Worm (Caenorhabditis elegans) whole organism, young adult: ENCODE measurements around the gene cex-1.

Experiments
- B0035.1 ChIP-seq: sonication (generic microtip); optimal IDR thresholded peaks from 2 replicates; lab custom pipeline; 2016; ENCODE audit warnings: missing genetic modification characterization, mild to moderate bottlenecking, missing compliant biosample characterization, missing genotype, missing genetic modification reagents
- B0336.3 ChIP-seq: fragments of 200-800 bp; sonication (Bioruptor generic); IDR thresholded peaks from 2 replicates; pipeline ENCODE4 v1.3.6; 2022; ENCODE audit warnings: missing genetic modification characterization, missing compliant biosample characterization
- F10E7.11 ChIP-seq: sonication (generic microtip); optimal IDR thresholded peaks from 2 replicates; lab custom pipeline; 2017; ENCODE audit warnings: mild to moderate bottlenecking, missing genetic modification characterization, moderate library complexity, missing compliant biosample characterization
- F49E8.2 ChIP-seq: sonication (generic microtip); optimal IDR thresholded peaks from 3 replicates; lab custom pipeline; 2017; ENCODE audit warnings: missing genetic modification characterization, mild to moderate bottlenecking, missing compliant biosample characterization, antibody characterized with exemption, moderate library complexity; ENCODE audit not compliant: insufficient read depth
- Y67H2A.10 ChIP-seq: fragments of 200-800 bp; sonication (Bioruptor generic); conservative IDR thresholded peaks from 2 replicates; pipeline ENCODE4 v1.3.6; 2022; ENCODE audit warnings: missing genetic modification reagents, missing genetic modification characterization, missing compliant biosample characterization
- Y95B8A.8 ChIP-seq: fragments of 200-800 bp; sonication (Bioruptor generic); IDR thresholded peaks from 2 replicates; pipeline ENCODE4 v1.3.6; 2022; ENCODE audit warnings: missing genetic modification reagents, missing genetic modification characterization, missing compliant biosample characterization
- akir-1 ChIP-seq: fragments of 200-800 bp; sonication (Bioruptor generic); optimal IDR thresholded peaks from 2 replicates; lab custom pipeline; 2018; ENCODE audit warnings: mild to moderate bottlenecking, missing genetic modification characterization, moderate library complexity, missing compliant biosample characterization
- ccch-3 ChIP-seq: fragments of 200-800 bp; sonication (Bioruptor generic); optimal IDR thresholded peaks from 2 replicates; lab custom pipeline; 2018; ENCODE audit warnings: mild to moderate bottlenecking, missing genetic modification characterization, missing compliant biosample characterization
- cebp-2 ChIP-seq: fragments of 200-800 bp; sonication (Bioruptor generic); IDR thresholded peaks from 2 replicates; pipeline ENCODE4 v1.3.6; 2022; ENCODE audit warnings: missing genetic modification characterization, missing compliant biosample characterization
- ceh-40 ChIP-seq: fragments of 200-800 bp; sonication (Bioruptor generic); IDR thresholded peaks from 2 replicates; pipeline ENCODE4 v1.3.6; 2022; ENCODE audit warnings: missing genetic modification characterization, missing compliant biosample characterization
- ceh-58 ChIP-seq: fragments of 200-800 bp; sonication (Bioruptor generic); IDR thresholded peaks from 2 replicates; pipeline ENCODE4 v1.3.6; 2022; ENCODE audit warnings: missing genetic modification characterization, missing compliant biosample characterization
- ceh-79 ChIP-seq: sonication (generic microtip); optimal IDR thresholded peaks from 2 replicates; lab custom pipeline; 2017; ENCODE audit warnings: mild to moderate bottlenecking, missing genetic modification characterization, missing compliant biosample characterization
- dox-1 ChIP-seq: fragments of 200-800 bp; sonication (Bioruptor generic); IDR thresholded peaks from 2 replicates; pipeline ENCODE4 v1.3.6; 2022; ENCODE audit warnings: missing genetic modification reagents, missing genetic modification characterization, missing compliant biosample characterization
- egl-18 ChIP-seq: fragments of 200-800 bp; sonication (Bioruptor generic); IDR thresholded peaks from 2 replicates; pipeline ENCODE4 v1.3.6; 2022; ENCODE audit warnings: missing genetic modification reagents, missing genetic modification characterization, missing compliant biosample characterization
- gei-17 ChIP-seq: fragments of 200-800 bp; sonication (Bioruptor generic); optimal IDR thresholded peaks from 2 replicates; lab custom pipeline; 2018; ENCODE audit warnings: mild to moderate bottlenecking, missing genetic modification characterization, missing compliant biosample characterization
- hlh-12 ChIP-seq: sonication (generic microtip); optimal IDR thresholded peaks from 2 replicates; lab custom pipeline; 2016; ENCODE audit warnings: missing genetic modification characterization, missing compliant biosample characterization
- hrde-1 ChIP-seq: sonication (generic microtip); optimal IDR thresholded peaks from 2 replicates; lab custom pipeline; 2016; ENCODE audit warnings: missing genetic modification characterization, mild to moderate bottlenecking, missing compliant biosample characterization, moderate library complexity, missing genotype, missing genetic modification reagents, borderline replicate concordance
- lag-1 ChIP-seq: fragments of 200-800 bp; sonication (Bioruptor generic); IDR thresholded peaks from 2 replicates; pipeline ENCODE4 v1.3.6; 2022; ENCODE audit warnings: missing genetic modification reagents, missing genetic modification characterization, missing compliant biosample characterization
- let-607 ChIP-seq, 2 experiments: fragments of 200-800 bp in 1 of 2; sonication (Bioruptor generic) in 1 of 2; sonication (generic microtip) in 1 of 2; optimal IDR thresholded peaks; 2 replicates each; lab custom pipeline; 2016 to 2018; ENCODE audit warnings: mild to moderate bottlenecking in 2 of 2, missing compliant biosample characterization in 2 of 2, missing genetic modification characterization in 2 of 2, moderate library complexity in 2 of 2, missing genotype in 1 of 2
- lin-54 ChIP-seq: fragments of 200-800 bp; sonication (Bioruptor generic); optimal IDR thresholded peaks from 2 replicates; lab custom pipeline; 2018; ENCODE audit warnings: mild to moderate bottlenecking, missing genetic modification characterization, missing compliant biosample characterization
- madf-10 ChIP-seq: sonication (generic microtip); optimal IDR thresholded peaks from 2 replicates; lab custom pipeline; 2016; ENCODE audit warnings: mild to moderate bottlenecking, missing genetic modification characterization, missing compliant biosample characterization
- madf-8 ChIP-seq: fragments of 200-800 bp; sonication (Bioruptor generic); conservative IDR thresholded peaks from 2 replicates; pipeline ENCODE4 v1.3.6; 2022; ENCODE audit warnings: missing genetic modification reagents, missing genetic modification characterization, missing compliant biosample characterization
- mcd-1 ChIP-seq: fragments of 200-800 bp; sonication (Bioruptor generic); IDR thresholded peaks from 2 replicates; pipeline ENCODE4 v1.3.6; 2022; ENCODE audit warnings: missing genetic modification reagents, missing genetic modification characterization, missing compliant biosample characterization
- mel-28 ChIP-seq: sonication (generic microtip); optimal IDR thresholded peaks from 2 replicates; lab custom pipeline; 2016; ENCODE audit warnings: borderline replicate concordance, mild to moderate bottlenecking, missing genetic modification characterization, missing compliant biosample characterization
- mes-4 ChIP-seq: sonication (generic microtip); optimal IDR thresholded peaks from 2 replicates; lab custom pipeline; 2016; ENCODE audit warnings: missing genotype, missing genetic modification characterization, missing compliant biosample characterization
- mxl-1 ChIP-seq: sonication (generic microtip); optimal IDR thresholded peaks from 2 replicates; lab custom pipeline; 2016; ENCODE audit warnings: missing genetic modification characterization, missing compliant biosample characterization
- nfya-1 ChIP-seq: sonication (generic microtip); optimal IDR thresholded peaks from 2 replicates; lab custom pipeline; 2017; ENCODE audit warnings: antibody characterized with exemption, missing compliant biosample characterization, missing genetic modification characterization, borderline replicate concordance; ENCODE audit not compliant: insufficient read depth
- nfya-2 ChIP-seq: fragments of 200-800 bp; sonication (Bioruptor generic); IDR thresholded peaks from 2 replicates; pipeline ENCODE4 v1.3.6; 2022; ENCODE audit warnings: missing genetic modification reagents, missing genetic modification characterization, missing compliant biosample characterization
- nfyb-1 ChIP-seq: fragments of 200-800 bp; sonication (Bioruptor generic); IDR thresholded peaks from 2 replicates; pipeline ENCODE4 v1.3.6; 2022; ENCODE audit warnings: missing genetic modification reagents, missing genetic modification characterization, missing compliant biosample characterization
- nhr-179 ChIP-seq: sonication (generic microtip); optimal IDR thresholded peaks from 2 replicates; lab custom pipeline; 2016; ENCODE audit warnings: mild to moderate bottlenecking, missing genetic modification characterization, missing compliant biosample characterization
- nhr-27 ChIP-seq: fragments of 200-800 bp; sonication (Bioruptor generic); optimal IDR thresholded peaks from 2 replicates; lab custom pipeline; 2018; ENCODE audit warnings: mild to moderate bottlenecking, missing genetic modification characterization, moderate library complexity, missing compliant biosample characterization
- rpc-1 ChIP-seq, 2 experiments: fragments of 150-350 bp in 1 of 2; sonication (generic microtip) in 1 of 2; optimal IDR thresholded peaks; 2 replicates each; lab custom pipeline; 2014 to 2018; ENCODE audit warnings: missing biosample characterization in 1 of 2, missing genetic modification characterization in 1 of 2, missing genetic modification reagents in 1 of 2, missing genotype in 1 of 2
- snpc-1.3 ChIP-seq: sonication (generic microtip); optimal IDR thresholded peaks from 2 replicates; lab custom pipeline; 2017; ENCODE audit warnings: missing genetic modification characterization, mild to moderate bottlenecking, missing compliant biosample characterization, antibody characterized with exemption, moderate library complexity, missing genotype, missing genetic modification reagents; ENCODE audit not compliant: insufficient read depth
- snpc-3.4 ChIP-seq: sonication (generic microtip); optimal IDR thresholded peaks from 2 replicates; lab custom pipeline; 2017; ENCODE audit warnings: missing genetic modification characterization, mild to moderate bottlenecking, missing compliant biosample characterization, antibody characterized with exemption, moderate library complexity, missing genotype, missing genetic modification reagents
- snpc-4 ChIP-seq, 5 experiments: fragments of 150-350 bp in 1 of 5; sonication (generic microtip) in 4 of 5; optimal IDR thresholded peaks; 2 replicates each; lab custom pipeline; 2014 to 2018; ENCODE audit warnings: missing genetic modification characterization in 5 of 5, missing biosample characterization in 3 of 5, antibody characterized with exemption in 2 of 5, mild to moderate bottlenecking in 2 of 5, missing compliant biosample characterization in 2 of 5, missing genotype in 2 of 5, moderate library complexity in 2 of 5, missing genetic modification reagents in 1 of 5
- tbp1 ChIP-seq: fragments of 200-800 bp; sonication (Bioruptor generic); optimal IDR thresholded peaks from 2 replicates; lab custom pipeline; 2018; ENCODE audit warnings: mild to moderate bottlenecking, missing genetic modification characterization, missing compliant biosample characterization
- tbx-9 ChIP-seq: sonication (generic microtip); optimal IDR thresholded peaks from 2 replicates; lab custom pipeline; 2016; ENCODE audit warnings: borderline replicate concordance, missing genetic modification characterization, inconsistent platforms, missing compliant biosample characterization
- tlf-1 ChIP-seq: fragments of 200-800 bp; sonication (Bioruptor generic); optimal IDR thresholded peaks from 2 replicates; lab custom pipeline; 2018; ENCODE audit warnings: mild to moderate bottlenecking, missing genetic modification characterization, missing compliant biosample characterization
- unc-130 ChIP-seq: sonication (generic microtip); optimal IDR thresholded peaks from 2 replicates; lab custom pipeline; 2016; ENCODE audit warnings: missing genetic modification reagents, missing genetic modification characterization, missing compliant biosample characterization
- ztf-18 ChIP-seq: sonication (generic microtip); optimal IDR thresholded peaks from 2 replicates; lab custom pipeline; 2016; ENCODE audit warnings: missing genotype, mild to moderate bottlenecking, missing genetic modification characterization, missing compliant biosample characterization
- ztf-22 ChIP-seq: fragments of 200-800 bp; sonication (Bioruptor generic); optimal IDR thresholded peaks from 2 replicates; lab custom pipeline; 2018; ENCODE audit warnings: mild to moderate bottlenecking, missing genetic modification characterization, moderate library complexity, missing compliant biosample characterization
- ztf-25 ChIP-seq: fragments of 200-800 bp; sonication (Bioruptor generic); IDR thresholded peaks from 2 replicates; pipeline ENCODE4 v1.3.6; 2022; ENCODE audit warnings: missing genetic modification reagents, missing genetic modification characterization, missing compliant biosample characterization
- ztf-26 ChIP-seq: sonication (generic microtip); optimal IDR thresholded peaks from 2 replicates; lab custom pipeline; 2017; ENCODE audit warnings: missing genetic modification characterization, missing compliant biosample characterization
- ztf-28 ChIP-seq: fragments of 200-800 bp; sonication (Bioruptor generic); IDR thresholded peaks from 2 replicates; pipeline ENCODE4 v1.3.6; 2022; ENCODE audit warnings: missing genetic modification reagents, missing genetic modification characterization, missing compliant biosample characterization
- ztf-3 ChIP-seq: fragments of 200-800 bp; sonication (Bioruptor generic); optimal IDR thresholded peaks from 2 replicates; lab custom pipeline; 2018; ENCODE audit warnings: mild to moderate bottlenecking, missing genetic modification characterization, missing compliant biosample characterization

Gene cex-1

DNA sequence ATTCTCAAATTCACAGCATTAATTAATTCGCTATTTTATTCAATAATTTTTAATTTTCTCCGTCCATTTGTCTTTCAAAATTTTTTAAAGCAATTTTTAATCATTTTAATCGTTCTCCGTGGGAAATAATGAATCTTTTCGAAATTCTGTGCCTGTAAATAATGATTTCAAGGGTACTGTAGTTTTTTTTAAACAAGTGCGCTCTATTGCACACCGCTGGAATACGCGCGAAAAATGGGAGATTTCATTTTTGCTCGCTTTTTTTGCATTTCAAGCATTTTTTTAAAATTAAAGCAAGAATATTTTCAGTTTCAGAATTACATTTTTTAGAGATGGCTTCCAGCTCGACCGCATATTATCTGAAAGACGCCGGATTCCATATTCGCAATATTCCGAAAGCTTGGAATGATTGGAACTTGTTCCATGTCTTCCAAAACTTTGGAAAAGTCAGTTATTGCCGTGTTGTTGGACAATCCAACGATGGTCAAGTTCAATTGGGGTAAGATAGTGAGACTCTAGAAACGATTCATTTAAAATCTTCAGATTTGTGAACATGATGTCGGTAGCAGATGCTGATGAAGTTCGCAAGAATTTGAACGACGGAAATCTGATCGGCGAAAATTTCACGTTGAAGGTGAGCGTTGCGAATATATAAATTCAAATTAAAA lies 26.4 kb upstream of the cex-1 start, which contains the start of gene tofu-6 (continued):
- TF ChIP-seq hlh-12, result no peak
- TF ChIP-seq nfya-1 (tag; lab: Kevin White, UChicago), result no peak
- TF ChIP-seq madf-10 (tag; lab: Kevin White, UChicago), result no peak
- no peak for TF ChIP-seq B0035.1 (tag; lab: Kevin White, UChicago)
- no peak for TF ChIP-seq ztf-18 (tag; lab: Kevin White, UChicago)
- TF ChIP-seq snpc-1.3 (tag; lab: Kevin White, UChicago), result peak; percentile 36
- peak; percentile 99 for TF ChIP-seq madf-8 (GFP tag; lab: Robert Waterston, UW)
- no peak for TF ChIP-seq ceh-79
- TF ChIP-seq nfya-2 (GFP tag; lab: Robert Waterston, UW), result no peak
- TF ChIP-seq nfyb-1 (GFP tag; lab: Robert Waterston, UW), result no peak
- TF ChIP-seq ccch-3 (GFP tag; lab: Kevin White, UChicago), result no peak
- TF ChIP-seq egl-18, result no peak
- no peak for TF ChIP-seq gei-17 (GFP tag; lab: Kevin White, UChicago)
- no peak for TF ChIP-seq ztf-25 (GFP tag; lab: Robert Waterston, UW)
- no peak for TF ChIP-seq ztf-22 (GFP tag; lab: Kevin White, UChicago)
- peak; percentile 78 for TF ChIP-seq snpc-3.4 (tag; lab: Kevin White, UChicago)
- peak; percentile 43 for TF ChIP-seq F49E8.2 (tag; lab: Kevin White, UChicago)
- TF ChIP-seq nhr-27 (tag; lab: Kevin White, UChicago), result no peak
- TF ChIP-seq dox-1 (GFP tag; lab: Robert Waterston, UW), result peak; percentile 63
- TF ChIP-seq Y67H2A.10, result no peak
- 0 out of 2 replicates have a peak, but pooled peaks have one; percentile 25 for TF ChIP-seq B0336.3 (GFP tag; lab: Robert Waterston, UW)
- no peak for TF ChIP-seq tbx-9 (tag; lab: Kevin White, UChicago)
- TF ChIP-seq lag-1 (GFP tag; lab: Robert Waterston, UW), result no peak
- no peak for TF ChIP-seq mxl-1 (tag; lab: Kevin White, UChicago)
- no peak for TF ChIP-seq F10E7.11
- TF ChIP-seq rpc-1 (optimal IDR thresholded peaks at IDR 0.05; lab: Kevin White, UChicago), result no peak
- TF ChIP-seq rpc-1 (tag; optimal IDR thresholded peaks at IDR 0.05; lab: Kevin White, UChicago), result no peak
- TF ChIP-seq snpc-4 (GFP tag; optimal IDR thresholded peaks at IDR 0.05; lab: Kevin White, UChicago), result no peak
- peak in 1 of 4 experiments; percentile 5 for TF ChIP-seq snpc-4 (tag; optimal IDR thresholded peaks at IDR 0.05; lab: Kevin White, UChicago)
- no peak for TF ChIP-seq cebp-2
- TF ChIP-seq mel-28 (tag; lab: Kevin White, UChicago), result no peak
- TF ChIP-seq ztf-28 (GFP tag; lab: Robert Waterston, UW), result no peak
- peak; percentile 39 for TF ChIP-seq tlf-1
- TF ChIP-seq ceh-58 (GFP tag; lab: Robert Waterston, UW), result no peak
- TF ChIP-seq Y95B8A.8, result peak; percentile 50; the same call in 1 of the 2 replicates
- no peak for TF ChIP-seq ztf-3 (GFP tag; lab: Kevin White, UChicago)

DNA sequence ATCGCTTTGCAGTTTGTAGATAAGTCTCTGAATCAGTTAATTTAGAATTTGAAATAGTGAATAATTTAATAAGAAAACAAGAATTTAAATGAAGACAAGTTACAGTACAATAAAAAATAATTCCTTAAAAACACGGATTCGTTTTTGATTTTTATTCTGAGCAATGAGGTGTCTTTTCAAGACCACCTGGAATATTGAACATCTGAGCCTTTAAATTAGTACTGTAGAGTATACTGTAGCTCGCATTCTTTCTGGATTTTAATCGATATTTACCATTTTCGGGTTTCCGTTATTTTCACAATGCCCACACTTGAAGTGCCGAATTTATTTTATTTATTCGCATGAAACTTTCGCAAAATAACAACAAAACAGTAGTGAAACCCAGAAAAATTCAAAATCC lies 23.6 kb upstream of the cex-1 start, which contains the start of gene F07F6.7:
Gene F07F6.7 (minus strand): TSS at position 27 of the 400 bp plus-strand sequence.
- TF ChIP-seq snpc-3.4 (tag; lab: Kevin White, UChicago) (no peak), tlf-1 (no peak), tbp1 (GFP tag; lab: Kevin White, UChicago) (no peak), snpc-4 (GFP tag; optimal IDR thresholded peaks at IDR 0.05; lab: Kevin White, UChicago) (no peak), snpc-4 (tag; optimal IDR thresholded peaks at IDR 0.05; lab: Kevin White, UChicago) (peak in 1 of 4 experiments; percentile 14), nfya-2 (GFP tag; lab: Robert Waterston, UW) (no peak), nhr-27 (tag; lab: Kevin White, UChicago) (no peak), akir-1 (GFP tag; lab: Kevin White, UChicago) (no peak), snpc-1.3 (tag; lab: Kevin White, UChicago) (no peak), ztf-26 (tag; lab: Kevin White, UChicago) (no peak), ztf-3 (GFP tag; lab: Kevin White, UChicago) (no peak), lin-54 (peak; percentile 24), ceh-40 (GFP tag; lab: Robert Waterston, UW) (no peak), hrde-1 (tag; lab: Kevin White, UChicago) (no peak), mes-4 (no peak), nhr-179 (tag; lab: Kevin White, UChicago) (no peak), let-607 (tag; optimal IDR thresholded peaks at IDR 0.05; lab: Kevin White, UChicago) (no peak), mcd-1 (GFP tag; lab: Robert Waterston, UW) (peak; percentile 20; the same call in 1 of the 2 replicates), unc-130 (GFP tag; lab: Kevin White, UChicago) (no peak)
